Fruit fly (Drosophila melanogaster) S2 (cell line): ENCODE measurements around the gene brv3.

Source experiments
- CG8478 ChIP-seq: fragments of >200 bp; optimal IDR thresholded peaks from 2 replicates; lab custom pipeline; 2018
- CTCF ChIP-seq, 2 experiments: fragments of >200 bp; optimal IDR thresholded peaks; 2 replicates each; lab custom pipeline; 2018

DNA sequence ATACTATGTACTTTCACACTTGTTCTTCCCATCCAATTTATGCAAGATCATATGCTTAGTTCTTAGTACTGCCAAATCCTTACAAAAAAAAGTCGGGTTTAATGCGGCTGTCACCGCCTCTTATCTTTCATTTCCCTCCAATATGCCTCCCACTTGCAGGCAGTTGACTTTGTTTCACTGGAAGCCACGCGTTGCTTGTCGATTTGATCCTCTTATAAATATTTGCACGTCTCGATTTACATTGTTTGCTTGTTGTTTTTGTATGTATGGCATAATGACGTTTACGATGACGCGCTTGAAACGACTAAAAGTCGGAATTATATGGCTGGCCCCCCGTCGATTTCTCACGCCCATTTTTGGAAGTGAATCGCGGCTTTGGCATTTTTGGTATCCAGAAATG is 24.6 kb upstream of the brv3 start:
- TF ChIP-seq CTCF (optimal IDR thresholded peaks at IDR 0.05; lab: Kevin White, UChicago), result no peak
- TF ChIP-seq CG8478, result no peak
